Fruit fly (Drosophila melanogaster): ENCODE results near the gene Octalpha2R.

Gene Octalpha2R

dm6 chr3R:18758548-18759257 lies 90.3 kb downstream of the Octalpha2R start, which contains the start of gene Epg5:
Epg5 (minus strand) TSS chr3R:18758873.
- no peak for TF ChIP-seq noc (tag; optimal IDR thresholded peaks at IDR 0.05)

- no peak for TF ChIP-seq noc (tag; optimal IDR thresholded peaks at IDR 0.05)
Measured at dm6 chr3R:18749786-18750185, 99.2 kb downstream of the Octalpha2R start.

All from whole organism, larva.